Fruit fly (Drosophila melanogaster) whole organism, embryonic: Measurements from ENCODE around the gene CG6656.
A peak's percentile ranks its signal among the peaks of the same experiment; 100 is the strongest.

ENCODE experiments used
- Blimp-1 ChIP-seq: fragments of 200-800 bp; sonication (Bioruptor generic); optimal IDR thresholded peaks from 3 replicates; lab custom pipeline; 2018; ENCODE audit warnings: missing biosample characterization, missing genetic modification characterization, mild to moderate bottlenecking, moderate library complexity, missing genetic modification reagents
- Bteb2 ChIP-seq: fragments of 200-800 bp; sonication (Bioruptor generic); optimal IDR thresholded peaks from 2 replicates; lab custom pipeline; 2016; ENCODE audit warnings: missing biosample characterization, missing genetic modification characterization
- CG10462 ChIP-seq: fragments of 200-800 bp; sonication (Bioruptor generic); optimal IDR thresholded peaks from 2 replicates; lab custom pipeline; 2016; ENCODE audit warnings: missing biosample characterization, missing genetic modification characterization
- CG10654 ChIP-seq: fragments of 200-800 bp; sonication (Bioruptor generic); optimal IDR thresholded peaks from 2 replicates; lab custom pipeline; 2016; ENCODE audit warnings: missing biosample characterization, missing genetic modification characterization
- CG10979 ChIP-seq: fragments of 200-800 bp; sonication (Bioruptor generic); optimal IDR thresholded peaks from 2 replicates; lab custom pipeline; 2018; ENCODE audit warnings: missing biosample characterization, mild to moderate bottlenecking, missing genetic modification characterization, moderate library complexity
- CG11093 ChIP-seq: fragments of 200-800 bp; sonication (Bioruptor generic); IDR thresholded peaks from 3 replicates; pipeline ENCODE4 v1.3.6; 2022; ENCODE audit warnings: missing biosample characterization, missing genetic modification characterization
- CG12744 ChIP-seq: fragments of 200-800 bp; sonication (Bioruptor generic); optimal IDR thresholded peaks from 2 replicates; lab custom pipeline; 2016; ENCODE audit warnings: missing biosample characterization, missing genetic modification characterization
- CG13424 ChIP-seq: fragments of 200-800 bp; sonication (Bioruptor generic); optimal IDR thresholded peaks from 2 replicates; lab custom pipeline; 2019; ENCODE audit warnings: missing biosample characterization, mild to moderate bottlenecking, missing genetic modification characterization, moderate library complexity
- CG13775 ChIP-seq: fragments of 200-800 bp; sonication (Bioruptor generic); optimal IDR thresholded peaks from 3 replicates; lab custom pipeline; 2017; ENCODE audit warnings: missing biosample characterization, mild to moderate bottlenecking, missing genetic modification characterization
- CG14014 ChIP-seq: fragments of 200-800 bp; sonication (Bioruptor generic); IDR thresholded peaks from 2 replicates; pipeline ENCODE4 v1.3.6; 2022; ENCODE audit warnings: missing biosample characterization, missing genetic modification characterization
- CG14050 ChIP-seq: fragments of 200-800 bp; sonication (Bioruptor generic); IDR thresholded peaks from 3 replicates; pipeline ENCODE4 v1.3.6; 2022; ENCODE audit warnings: missing biosample characterization, missing genetic modification characterization
- CG18011 ChIP-seq: fragments of 200-800 bp; sonication (Bioruptor generic); optimal IDR thresholded peaks from 2 replicates; lab custom pipeline; 2017; ENCODE audit warnings: missing biosample characterization, missing genetic modification characterization, mild to moderate bottlenecking, moderate library complexity, missing genotype
- CG2712 ChIP-seq: fragments of 200-800 bp; optimal IDR thresholded peaks from 3 replicates; lab custom pipeline; 2019; ENCODE audit warnings: missing biosample characterization, mild to moderate bottlenecking, missing genetic modification characterization, moderate library complexity
- CG31365 ChIP-seq: fragments of 200-800 bp; sonication (Bioruptor generic); optimal IDR thresholded peaks from 2 replicates; lab custom pipeline; 2018; ENCODE audit warnings: missing biosample characterization, mild to moderate bottlenecking, missing genetic modification characterization
- CG3281 ChIP-seq: fragments of 200-800 bp; sonication (Bioruptor generic); optimal IDR thresholded peaks from 3 replicates; lab custom pipeline; 2017; ENCODE audit warnings: missing biosample characterization, mild to moderate bottlenecking, missing genetic modification characterization
- CG3995 ChIP-seq: fragments of 200-800 bp; sonication (Bioruptor generic); optimal IDR thresholded peaks from 3 replicates; lab custom pipeline; 2016; ENCODE audit warnings: missing biosample characterization, missing genetic modification characterization
- CG4424 ChIP-seq: fragments of 200-800 bp; sonication (Bioruptor generic); optimal IDR thresholded peaks from 3 replicates; lab custom pipeline; 2016; ENCODE audit warnings: missing biosample characterization, missing genetic modification characterization
- CG4730 ChIP-seq: fragments of 200-800 bp; sonication (Bioruptor generic); IDR thresholded peaks from 2 replicates; pipeline ENCODE4 v1.3.6; 2022; ENCODE audit warnings: missing biosample characterization, missing genetic modification characterization
- CG4820 ChIP-seq: fragments of 200-800 bp; sonication (Bioruptor generic); optimal IDR thresholded peaks from 3 replicates; lab custom pipeline; 2016; ENCODE audit warnings: missing biosample characterization, missing genetic modification characterization
- CG5180 ChIP-seq: fragments of 200-800 bp; sonication (Bioruptor generic); optimal IDR thresholded peaks from 3 replicates; lab custom pipeline; 2017; ENCODE audit warnings: missing biosample characterization, missing genetic modification characterization, mild to moderate bottlenecking, moderate library complexity, missing genetic modification reagents
- CG6683 ChIP-seq: fragments of 200-800 bp; sonication (Bioruptor generic); optimal IDR thresholded peaks from 2 replicates; lab custom pipeline; 2017; ENCODE audit warnings: missing biosample characterization, mild to moderate bottlenecking, missing genetic modification characterization, missing genetic modification reagents
- CG6854 ChIP-seq: fragments of 200-800 bp; sonication (Bioruptor generic); optimal IDR thresholded peaks from 3 replicates; lab custom pipeline; 2017; ENCODE audit warnings: missing biosample characterization, mild to moderate bottlenecking, missing genetic modification characterization
- CG8924 ChIP-seq: fragments of 200-800 bp; optimal IDR thresholded peaks from 3 replicates; lab custom pipeline; 2019; ENCODE audit warnings: missing biosample characterization, mild to moderate bottlenecking, missing genetic modification characterization, moderate library complexity
- CG8944 ChIP-seq: fragments of 200-800 bp; sonication (Bioruptor generic); optimal IDR thresholded peaks from 3 replicates; lab custom pipeline; 2016; ENCODE audit warnings: missing biosample characterization, missing genetic modification characterization
- Camta ChIP-seq: fragments of 200-800 bp; sonication (Bioruptor generic); optimal IDR thresholded peaks from 2 replicates; lab custom pipeline; 2016; ENCODE audit warnings: missing biosample characterization, missing genetic modification characterization
- GATAe ChIP-seq: fragments of 200-800 bp; sonication (Bioruptor generic); conservative IDR thresholded peaks from 2 replicates; pipeline ENCODE4 v1.3.6; 2022; ENCODE audit warnings: missing biosample characterization, missing genetic modification characterization
- H2.0 ChIP-seq: fragments of 200-800 bp; sonication (Bioruptor generic); IDR thresholded peaks from 2 replicates; pipeline ENCODE4 v1.3.6; 2022; ENCODE audit warnings: missing biosample characterization, missing genetic modification characterization
- Meics ChIP-seq: fragments of 200-800 bp; sonication (Bioruptor generic); optimal IDR thresholded peaks from 2 replicates; lab custom pipeline; 2017; ENCODE audit warnings: missing biosample characterization, mild to moderate bottlenecking, missing genetic modification characterization
- Mrtf ChIP-seq: fragments of 200-800 bp; sonication (Bioruptor generic); IDR thresholded peaks from 3 replicates; pipeline ENCODE4 v1.3.6; 2022; ENCODE audit warnings: missing biosample characterization, missing genetic modification characterization
- NC2β ChIP-seq: fragments of 200-800 bp; sonication (Bioruptor generic); optimal IDR thresholded peaks from 2 replicates; lab custom pipeline; 2016; ENCODE audit warnings: missing biosample characterization, missing genetic modification characterization
- Poxn ChIP-seq: fragments of 200-800 bp; sonication (Bioruptor generic); IDR thresholded peaks from 2 replicates; pipeline ENCODE4 v1.3.6; 2022; ENCODE audit warnings: missing biosample characterization, missing genetic modification characterization
- Sin3A ChIP-seq: fragments of >200 bp; optimal IDR thresholded peaks from 2 replicates; lab custom pipeline; 2018
- bbx ChIP-seq: fragments of 200-800 bp; sonication (Bioruptor generic); IDR thresholded peaks from 2 replicates; pipeline ENCODE4 v1.3.6; 2022; ENCODE audit warnings: missing biosample characterization, missing genetic modification characterization; ENCODE audit not compliant: partially characterized antibody
- caup ChIP-seq: fragments of 200-800 bp; sonication (Bioruptor generic); optimal IDR thresholded peaks from 3 replicates; lab custom pipeline; 2017; ENCODE audit warnings: missing biosample characterization, mild to moderate bottlenecking, missing genetic modification characterization, moderate library complexity; ENCODE audit not compliant: severe bottlenecking
- dmrt11E ChIP-seq: fragments of 200-800 bp; sonication (Bioruptor generic); optimal IDR thresholded peaks from 3 replicates; lab custom pipeline; 2018; ENCODE audit warnings: missing biosample characterization, mild to moderate bottlenecking, missing genetic modification characterization, moderate library complexity
- esg ChIP-seq: fragments of 200-800 bp; sonication (Bioruptor generic); conservative IDR thresholded peaks from 2 replicates; pipeline ENCODE4 v1.3.6; 2022; ENCODE audit warnings: missing biosample characterization, missing genetic modification characterization
- gro ChIP-seq: fragments of 200-800 bp; sonication (Bioruptor generic); optimal IDR thresholded peaks from 2 replicates; lab custom pipeline; 2016; ENCODE audit warnings: missing biosample characterization, missing genetic modification characterization
- insv ChIP-seq, 2 experiments: fragments of 200-800 bp; sonication (Bioruptor generic); optimal IDR thresholded peaks; 3 replicates each; lab custom pipeline; 2016 to 2018; ENCODE audit warnings: missing biosample characterization in 2 of 2, missing genetic modification characterization in 2 of 2
- ken ChIP-seq: fragments of 200-800 bp; sonication (Bioruptor generic); IDR thresholded peaks from 3 replicates; pipeline ENCODE4 v1.3.6; 2022; ENCODE audit warnings: missing biosample characterization, missing genetic modification characterization
- lilli ChIP-seq: fragments of 200-800 bp; sonication (Bioruptor generic); optimal IDR thresholded peaks from 3 replicates; lab custom pipeline; 2016; ENCODE audit warnings: missing biosample characterization, missing genetic modification characterization
- lmd ChIP-seq: fragments of 200-800 bp; sonication (Bioruptor generic); IDR thresholded peaks from 2 replicates; pipeline ENCODE4 v1.3.6; 2022; ENCODE audit warnings: missing biosample characterization, missing genetic modification characterization
- mam ChIP-seq: fragments of 200-800 bp; sonication (Bioruptor generic); optimal IDR thresholded peaks from 3 replicates; lab custom pipeline; 2016; ENCODE audit warnings: missing biosample characterization, missing genetic modification characterization
- mirr ChIP-seq: fragments of 200-800 bp; sonication (Bioruptor generic); optimal IDR thresholded peaks from 3 replicates; lab custom pipeline; 2018; ENCODE audit warnings: missing biosample characterization, mild to moderate bottlenecking, missing genetic modification characterization
- nerfin-2 ChIP-seq: fragments of 200-800 bp; sonication (Bioruptor generic); IDR thresholded peaks from 2 replicates; pipeline ENCODE4 v1.3.6; 2022; ENCODE audit warnings: missing biosample characterization, missing genetic modification characterization; ENCODE audit not compliant: partially characterized antibody
- pb ChIP-seq: fragments of 200-800 bp; sonication (Bioruptor generic); optimal IDR thresholded peaks from 3 replicates; lab custom pipeline; 2016; ENCODE audit warnings: missing biosample characterization, missing genetic modification characterization
- phol ChIP-seq: fragments of 200-800 bp; sonication (Bioruptor generic); optimal IDR thresholded peaks from 3 replicates; lab custom pipeline; 2018; ENCODE audit warnings: missing biosample characterization, mild to moderate bottlenecking, missing genetic modification characterization, moderate library complexity
- sd ChIP-seq: fragments of 200-800 bp; sonication (Bioruptor generic); optimal IDR thresholded peaks from 3 replicates; lab custom pipeline; 2018; ENCODE audit warnings: missing biosample characterization, mild to moderate bottlenecking, missing genetic modification characterization, moderate library complexity
- sisA ChIP-seq: fragments of 200-800 bp; sonication (Bioruptor generic); IDR thresholded peaks from 2 replicates; pipeline ENCODE4 v1.3.6; 2022; ENCODE audit warnings: missing biosample characterization, missing genetic modification characterization
- vnd ChIP-seq: fragments of 200-800 bp; sonication (Bioruptor generic); IDR thresholded peaks from 3 replicates; pipeline ENCODE4 v1.3.6; 2022; ENCODE audit warnings: missing biosample characterization, missing genetic modification characterization; ENCODE audit not compliant: partially characterized antibody

CG6656 gene

DNA sequence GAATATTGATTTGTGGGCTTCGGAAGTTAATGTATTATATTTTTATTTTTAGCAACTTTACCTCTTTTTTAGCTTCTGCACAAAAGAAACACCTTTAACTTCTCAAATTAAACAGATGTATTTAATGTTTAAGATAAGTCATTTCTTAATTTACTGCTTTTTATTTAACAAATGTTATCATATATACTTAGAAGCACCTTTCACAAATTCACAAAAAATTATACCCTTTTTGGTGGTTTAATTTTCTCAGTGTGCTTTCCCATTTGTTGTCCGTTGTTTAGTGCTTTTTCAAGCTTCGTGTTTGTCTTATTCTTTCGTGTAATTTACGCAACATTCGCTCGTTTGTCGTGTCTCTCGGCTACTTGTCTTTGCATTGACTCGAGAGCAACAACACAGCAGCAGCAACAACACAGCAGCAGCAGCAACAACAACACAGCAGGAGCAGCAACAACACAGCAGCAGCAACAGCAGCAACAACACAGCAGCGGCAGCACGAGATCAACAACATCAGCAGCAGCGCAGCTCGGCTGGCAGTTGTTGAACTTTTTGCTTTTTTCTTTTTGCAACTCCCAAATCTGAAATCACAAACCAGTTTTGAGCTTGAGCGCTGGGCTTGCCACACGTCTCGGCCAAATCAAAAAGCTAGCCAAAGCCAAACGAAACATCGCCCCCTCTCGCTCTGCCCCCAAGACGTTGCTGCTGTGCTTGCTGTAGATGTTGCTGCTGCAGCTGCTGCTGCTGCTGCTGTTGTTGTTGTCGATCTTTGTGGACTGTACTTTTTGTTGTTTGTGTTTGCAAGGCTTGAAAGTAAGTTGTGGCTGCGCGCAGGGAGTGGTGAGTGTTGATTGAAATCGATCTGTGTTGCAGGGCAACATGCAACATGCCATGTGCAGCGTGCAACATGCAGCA is 37.8 kb upstream of the CG6656 start (continued):
- TF ChIP-seq CG5180 (peak; percentile 7), CG11093 (GFP tag; lab: Robert Waterston, UW) (no peak), CG6854 (GFP tag; lab: Kevin White, UChicago) (peak; percentile 8), lmd (GFP tag; lab: Robert Waterston, UW) (no peak), bbx (GFP tag; lab: Robert Waterston, UW) (no peak), CG8924 (peak; percentile 34), esg (GFP tag; lab: Robert Waterston, UW) (no peak), GATAe (GFP tag; lab: Robert Waterston, UW) (no peak), mam (GFP tag; lab: Kevin White, UChicago) (no peak), CG12744 (GFP tag; lab: Kevin White, UChicago) (no peak), lilli (GFP tag; lab: Kevin White, UChicago) (no peak), CG18011 (GFP tag; lab: Kevin White, UChicago) (no peak), Meics (GFP tag; lab: Kevin White, UChicago) (peak; percentile 43), phol (tag; lab: Kevin White, UChicago) (peak; percentile 73), Sin3A (no peak), CG4424 (GFP tag; lab: Kevin White, UChicago) (peak; percentile 28), CG3995 (GFP tag; lab: Kevin White, UChicago) (no peak), insv (GFP tag; optimal IDR thresholded peaks at IDR 0.05; lab: Kevin White, UChicago) (no peak), CG10462 (GFP tag; lab: Kevin White, UChicago) (no peak), CG13775 (GFP tag; lab: Kevin White, UChicago) (no peak), CG8944 (GFP tag; lab: Kevin White, UChicago) (no peak), ken (GFP tag; lab: Robert Waterston, UW) (no peak), gro (no peak), CG2712 (tag; lab: Kevin White, UChicago) (peak; percentile 34), Bteb2 (GFP tag; lab: Kevin White, UChicago) (no peak), caup (GFP tag; lab: Kevin White, UChicago) (peak; percentile 8), Mrtf (GFP tag; lab: Robert Waterston, UW) (no peak), pb (GFP tag; lab: Kevin White, UChicago) (no peak), CG31365 (tag; lab: Kevin White, UChicago) (no peak), CG13424 (tag; lab: Kevin White, UChicago) (no peak), CG6683 (GFP tag; lab: Kevin White, UChicago) (no peak), CG10654 (no peak), CG14014 (GFP tag; lab: Robert Waterston, UW) (no peak), CG14050 (GFP tag; lab: Robert Waterston, UW) (peak; percentile 62; the same call in 2 of the 3 replicates), CG4820 (GFP tag; lab: Kevin White, UChicago) (peak; percentile 24), CG3281 (GFP tag; lab: Kevin White, UChicago) (peak; percentile 41), nerfin-2 (GFP tag; lab: Robert Waterston, UW) (no peak), CG4730 (GFP tag; lab: Robert Waterston, UW) (no peak), CG10979 (tag; lab: Kevin White, UChicago) (peak; percentile 48), H2.0 (GFP tag; lab: Robert Waterston, UW) (no peak), sd (no peak), mirr (GFP tag; lab: Kevin White, UChicago) (no peak), Camta (no peak), Poxn (0 out of 2 replicates have a peak, but pooled peaks have one; percentile 5), dmrt11E (no peak), NC2β (no peak), sisA (GFP tag; lab: Robert Waterston, UW) (peak; percentile 47), Blimp-1 (GFP tag; lab: Kevin White, UChicago) (peak; percentile 41), vnd (GFP tag; lab: Robert Waterston, UW) (no peak)
